Worm (Caenorhabditis elegans) whole organism, L4 larva: Measurements from ENCODE around the gene fipr-1.

Source experiments
- F10B5.3 ChIP-seq: sonication (generic microtip); optimal IDR thresholded peaks from 2 replicates; lab custom pipeline; 2016; ENCODE audit warnings: mild to moderate bottlenecking, missing genetic modification characterization, missing compliant biosample characterization
- Y105C5A.15 ChIP-seq: fragments of 200-800 bp; sonication (Bioruptor generic); IDR thresholded peaks from 2 replicates; pipeline ENCODE4 v1.3.6; 2022; ENCODE audit warnings: missing genetic modification characterization, missing compliant biosample characterization
- nhr-77 ChIP-seq: fragments of 150-350 bp; optimal IDR thresholded peaks from 2 replicates; lab custom pipeline; 2014; ENCODE audit warnings: missing biosample characterization, missing genetic modification characterization
- skn-1 ChIP-seq: fragments of 150-350 bp; optimal IDR thresholded peaks from 2 replicates; lab custom pipeline; 2014; ENCODE audit warnings: missing biosample characterization, missing genetic modification characterization
- spr-1 ChIP-seq: sonication (generic microtip); optimal IDR thresholded peaks from 2 replicates; lab custom pipeline; 2016; ENCODE audit warnings: mild to moderate bottlenecking, missing genetic modification characterization, missing compliant biosample characterization
- ztf-11 ChIP-seq: fragments of 150-350 bp; optimal IDR thresholded peaks from 2 replicates; lab custom pipeline; 2014; ENCODE audit warnings: missing biosample characterization, missing genetic modification characterization

DNA sequence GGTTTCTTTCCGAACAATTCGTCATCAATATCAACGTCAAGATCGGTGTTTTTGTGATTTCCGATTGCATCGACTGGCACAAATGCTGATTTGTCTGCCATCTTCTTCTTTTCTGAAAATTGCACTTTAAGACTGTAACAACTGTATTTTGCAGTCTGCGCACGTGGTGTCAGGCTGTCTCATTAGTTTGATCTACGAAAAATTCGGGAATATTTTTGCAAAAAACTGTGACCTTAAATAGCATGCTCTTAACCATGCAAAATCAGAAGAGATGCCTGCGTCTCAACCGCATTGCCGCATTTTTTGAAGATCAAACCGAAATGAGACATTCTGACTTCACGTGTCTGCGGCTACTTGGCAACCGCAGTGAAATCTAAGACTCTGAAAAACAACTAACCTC lies 39.8 kb upstream of the fipr-1 start, which contains the start of gene K01D12.7:
- TF ChIP-seq Y105C5A.15 = no peak
- TF ChIP-seq ztf-11 (tag; lab: Kevin White, UChicago) = no peak
- no peak for TF ChIP-seq nhr-77 (tag; lab: Kevin White, UChicago)
- no peak for TF ChIP-seq spr-1
- no peak for TF ChIP-seq F10B5.3 (tag; lab: Kevin White, UChicago)
- no peak for TF ChIP-seq skn-1 (tag; lab: Kevin White, UChicago)
